Fruit fly (Drosophila melanogaster) whole organism, embryonic: ENCODE measurements around the gene CG43672.
A peak's percentile ranks its signal among the peaks of the same experiment; 100 is the strongest.

ENCODE experiments used
- Atf6 ChIP-seq: fragments of 200-800 bp; sonication (Bioruptor generic); IDR thresholded peaks from 2 replicates; pipeline ENCODE4 v1.3.6; 2022; ENCODE audit warnings: missing biosample characterization, missing genetic modification characterization
- CG11456 ChIP-seq: fragments of 200-800 bp; sonication (Bioruptor generic); IDR thresholded peaks from 3 replicates; pipeline ENCODE4 v1.3.6; 2022; ENCODE audit warnings: missing biosample characterization, missing genetic modification characterization
- CG12104 ChIP-seq: fragments of 200-800 bp; sonication (Bioruptor generic); optimal IDR thresholded peaks from 3 replicates; lab custom pipeline; 2016; ENCODE audit warnings: missing biosample characterization, missing genetic modification characterization
- CG12219 ChIP-seq: fragments of 200-800 bp; sonication (Bioruptor generic); optimal IDR thresholded peaks from 3 replicates; lab custom pipeline; 2018; ENCODE audit warnings: missing biosample characterization, mild to moderate bottlenecking, missing genetic modification characterization
- CG13424 ChIP-seq: fragments of 200-800 bp; sonication (Bioruptor generic); optimal IDR thresholded peaks from 2 replicates; lab custom pipeline; 2019; ENCODE audit warnings: missing biosample characterization, mild to moderate bottlenecking, missing genetic modification characterization, moderate library complexity
- CG15073 ChIP-seq: fragments of 200-800 bp; sonication (Bioruptor generic); optimal IDR thresholded peaks from 2 replicates; lab custom pipeline; 2016; ENCODE audit warnings: missing biosample characterization, missing genetic modification characterization
- CG17186 ChIP-seq: fragments of 200-800 bp; sonication (Bioruptor generic); optimal IDR thresholded peaks from 3 replicates; lab custom pipeline; 2017; ENCODE audit warnings: missing biosample characterization, missing genetic modification reagents, missing genetic modification characterization
- CG18619 ChIP-seq: fragments of 200-800 bp; sonication (Bioruptor generic); optimal IDR thresholded peaks from 3 replicates; lab custom pipeline; 2017; ENCODE audit warnings: missing biosample characterization, mild to moderate bottlenecking, missing genetic modification characterization
- CG3407 ChIP-seq: fragments of 200-800 bp; sonication (Bioruptor generic); optimal IDR thresholded peaks from 2 replicates; lab custom pipeline; 2018; ENCODE audit warnings: missing biosample characterization, mild to moderate bottlenecking, missing genetic modification characterization
- CG4424 ChIP-seq: fragments of 200-800 bp; sonication (Bioruptor generic); optimal IDR thresholded peaks from 3 replicates; lab custom pipeline; 2016; ENCODE audit warnings: missing biosample characterization, missing genetic modification characterization
- CG6683 ChIP-seq: fragments of 200-800 bp; sonication (Bioruptor generic); optimal IDR thresholded peaks from 2 replicates; lab custom pipeline; 2017; ENCODE audit warnings: missing biosample characterization, mild to moderate bottlenecking, missing genetic modification characterization, missing genetic modification reagents
- CG6813 ChIP-seq: fragments of 200-800 bp; sonication (Bioruptor generic); optimal IDR thresholded peaks from 2 replicates; lab custom pipeline; 2017; ENCODE audit warnings: missing biosample characterization, missing genetic modification characterization, mild to moderate bottlenecking, moderate library complexity, missing genetic modification reagents
- CG7271 ChIP-seq: fragments of 200-800 bp; sonication (Bioruptor generic); optimal IDR thresholded peaks from 2 replicates; lab custom pipeline; 2018; ENCODE audit warnings: missing biosample characterization, mild to moderate bottlenecking, missing genetic modification characterization, moderate library complexity
- CG7372 ChIP-seq: fragments of 200-800 bp; sonication (Bioruptor generic); IDR thresholded peaks from 2 replicates; pipeline ENCODE4 v1.3.6; 2022; ENCODE audit warnings: missing biosample characterization, missing genetic modification characterization
- CG7963 ChIP-seq: fragments of 200-800 bp; sonication (Bioruptor generic); IDR thresholded peaks from 3 replicates; pipeline ENCODE4 v1.3.6; 2022; ENCODE audit warnings: missing biosample characterization, missing genetic modification characterization; ENCODE audit not compliant: partially characterized antibody
- CG9797 ChIP-seq: fragments of 200-800 bp; sonication (Bioruptor generic); optimal IDR thresholded peaks from 3 replicates; lab custom pipeline; 2018; ENCODE audit warnings: missing biosample characterization, mild to moderate bottlenecking, missing genetic modification characterization
- Doc3 ChIP-seq: fragments of 200-800 bp; sonication (Bioruptor generic); IDR thresholded peaks from 3 replicates; pipeline ENCODE4 v1.3.6; 2022; ENCODE audit warnings: missing biosample characterization, missing genetic modification characterization; ENCODE audit not compliant: partially characterized antibody
- Ets97D ChIP-seq: fragments of 200-800 bp; sonication (Bioruptor generic); optimal IDR thresholded peaks from 3 replicates; lab custom pipeline; 2016; ENCODE audit warnings: missing biosample characterization, missing genetic modification characterization
- HLH3B ChIP-seq: fragments of 200-800 bp; sonication (Bioruptor generic); IDR thresholded peaks from 2 replicates; pipeline ENCODE4 v1.3.6; 2022; ENCODE audit warnings: missing biosample characterization, missing genetic modification characterization
- Nf-YC ChIP-seq: fragments of 200-800 bp; optimal IDR thresholded peaks from 3 replicates; lab custom pipeline; 2019; ENCODE audit warnings: missing biosample characterization, mild to moderate bottlenecking, missing genetic modification characterization, moderate library complexity
- Oli ChIP-seq: fragments of 200-800 bp; sonication (Bioruptor generic); optimal IDR thresholded peaks from 2 replicates; lab custom pipeline; 2018; ENCODE audit warnings: missing biosample characterization, mild to moderate bottlenecking, missing genetic modification characterization, moderate library complexity
- Ptx1 ChIP-seq: fragments of 200-800 bp; sonication (Bioruptor generic); IDR thresholded peaks from 2 replicates; pipeline ENCODE4 v1.3.6; 2022; ENCODE audit warnings: missing biosample characterization, missing genetic modification characterization
- Spps ChIP-seq: fragments of 200-800 bp; sonication (Bioruptor generic); optimal IDR thresholded peaks from 2 replicates; lab custom pipeline; 2018; ENCODE audit warnings: missing biosample characterization, mild to moderate bottlenecking, missing genetic modification characterization
- Tbp ChIP-seq: fragments of >200 bp; optimal IDR thresholded peaks from 2 replicates; lab custom pipeline; 2018; ENCODE audit warnings: missing biosample characterization, missing genetic modification characterization
- Xrp1 ChIP-seq: fragments of 200-800 bp; sonication (Bioruptor generic); IDR thresholded peaks from 2 replicates; pipeline ENCODE4 v1.3.6; 2022; ENCODE audit warnings: missing biosample characterization, missing genetic modification characterization
- amos ChIP-seq: fragments of 200-800 bp; sonication (Bioruptor generic); IDR thresholded peaks from 2 replicates; pipeline ENCODE4 v1.3.6; 2022; ENCODE audit warnings: missing biosample characterization, missing genetic modification characterization; ENCODE audit not compliant: partially characterized antibody
- aop ChIP-seq: fragments of 200-800 bp; sonication (Bioruptor generic); IDR thresholded peaks from 2 replicates; pipeline ENCODE4 v1.3.6; 2022; ENCODE audit warnings: missing biosample characterization, missing genetic modification characterization
- az2 ChIP-seq: fragments of 200-800 bp; sonication (Bioruptor generic); optimal IDR thresholded peaks from 3 replicates; lab custom pipeline; 2016; ENCODE audit warnings: missing biosample characterization, missing genetic modification characterization
- chn ChIP-seq: fragments of 200-800 bp; sonication (Bioruptor generic); optimal IDR thresholded peaks from 2 replicates; lab custom pipeline; 2016; ENCODE audit warnings: missing biosample characterization, missing genetic modification characterization
- ci ChIP-seq: fragments of 200-800 bp; sonication (Bioruptor generic); IDR thresholded peaks from 3 replicates; pipeline ENCODE4 v1.3.6; 2022; ENCODE audit warnings: missing biosample characterization, missing genetic modification characterization
- corto ChIP-seq: fragments of 200-800 bp; sonication (Bioruptor generic); optimal IDR thresholded peaks from 2 replicates; lab custom pipeline; 2016; ENCODE audit warnings: missing biosample characterization, mild to moderate bottlenecking, missing genetic modification characterization, moderate library complexity
- crc ChIP-seq: fragments of 200-800 bp; sonication (Bioruptor generic); optimal IDR thresholded peaks from 2 replicates; lab custom pipeline; 2016; ENCODE audit warnings: missing biosample characterization, missing genetic modification characterization
- crol ChIP-seq: fragments of 200-800 bp; sonication (Bioruptor generic); IDR thresholded peaks from 2 replicates; pipeline ENCODE4 v1.3.6; 2022; ENCODE audit warnings: missing biosample characterization, missing genetic modification characterization
- dimm ChIP-seq: fragments of 200-800 bp; sonication (Bioruptor generic); IDR thresholded peaks from 2 replicates; pipeline ENCODE4 v1.3.6; 2022; ENCODE audit warnings: missing biosample characterization, missing genetic modification characterization
- dm ChIP-seq: fragments of 200-800 bp; sonication (Bioruptor generic); optimal IDR thresholded peaks from 3 replicates; lab custom pipeline; 2016; ENCODE audit warnings: missing biosample characterization, missing genetic modification characterization
- dmrt99B ChIP-seq: fragments of 200-800 bp; sonication (Bioruptor generic); optimal IDR thresholded peaks from 2 replicates; lab custom pipeline; 2018; ENCODE audit warnings: missing biosample characterization, mild to moderate bottlenecking, missing genetic modification characterization, moderate library complexity
- esg ChIP-seq: fragments of 200-800 bp; sonication (Bioruptor generic); conservative IDR thresholded peaks from 2 replicates; pipeline ENCODE4 v1.3.6; 2022; ENCODE audit warnings: missing biosample characterization, missing genetic modification characterization
- fru ChIP-seq: fragments of >200 bp; optimal IDR thresholded peaks from 2 replicates; lab custom pipeline; 2017
- ftz-f1 ChIP-seq: fragments of 200-800 bp; sonication (Bioruptor generic); optimal IDR thresholded peaks from 2 replicates; lab custom pipeline; 2016; ENCODE audit warnings: missing biosample characterization, missing genetic modification characterization
- fu2 ChIP-seq: fragments of 200-800 bp; sonication (Bioruptor generic); optimal IDR thresholded peaks from 2 replicates; lab custom pipeline; 2016; ENCODE audit warnings: missing biosample characterization, missing genetic modification characterization
- gcm2 ChIP-seq: fragments of 200-800 bp; sonication (Bioruptor generic); optimal IDR thresholded peaks from 2 replicates; lab custom pipeline; 2016; ENCODE audit warnings: missing biosample characterization, missing genetic modification characterization
- gro ChIP-seq: fragments of 200-800 bp; sonication (Bioruptor generic); optimal IDR thresholded peaks from 2 replicates; lab custom pipeline; 2016; ENCODE audit warnings: missing biosample characterization, missing genetic modification characterization
- pros ChIP-seq: fragments of 200-800 bp; sonication (Bioruptor generic); optimal IDR thresholded peaks from 3 replicates; lab custom pipeline; 2019; ENCODE audit warnings: missing biosample characterization, mild to moderate bottlenecking, missing genetic modification characterization, moderate library complexity
- sna ChIP-seq: fragments of 200-800 bp; sonication (Bioruptor generic); IDR thresholded peaks from 2 replicates; pipeline ENCODE4 v1.3.6; 2022; ENCODE audit warnings: missing biosample characterization, missing genetic modification characterization; ENCODE audit not compliant: partially characterized antibody
- tna ChIP-seq: fragments of 200-800 bp; sonication (Bioruptor generic); IDR thresholded peaks from 2 replicates; pipeline ENCODE4 v1.3.6; 2022; ENCODE audit warnings: missing biosample characterization, missing genetic modification characterization; ENCODE audit not compliant: partially characterized antibody
- ttk ChIP-seq: fragments of 200-800 bp; sonication (Bioruptor generic); IDR thresholded peaks from 2 replicates; pipeline ENCODE4 v2.1.2; 2022; ENCODE audit warnings: missing biosample characterization, missing genetic modification characterization
- twi ChIP-seq: fragments of 200-800 bp; optimal IDR thresholded peaks from 2 replicates; lab custom pipeline; 2019; ENCODE audit warnings: missing biosample characterization, mild to moderate bottlenecking, missing genetic modification characterization, moderate library complexity
- usp ChIP-seq: fragments of >200 bp; optimal IDR thresholded peaks from 2 replicates; lab custom pipeline; 2017; ENCODE audit warnings: missing biosample characterization, missing genetic modification characterization
- zf30C ChIP-seq: fragments of 200-800 bp; sonication (Bioruptor generic); optimal IDR thresholded peaks from 3 replicates; lab custom pipeline; 2018; ENCODE audit warnings: missing biosample characterization, mild to moderate bottlenecking, missing genetic modification characterization
- zfh1 ChIP-seq: fragments of 200-800 bp; sonication (Bioruptor generic); IDR thresholded peaks from 3 replicates; pipeline ENCODE4 v1.3.6; 2022; ENCODE audit warnings: missing biosample characterization, missing genetic modification characterization
- zfh2 ChIP-seq: fragments of 200-800 bp; sonication (Bioruptor generic); optimal IDR thresholded peaks from 2 replicates; lab custom pipeline; 2016; ENCODE audit warnings: missing biosample characterization, missing genetic modification characterization

Gene CG43672

dm6 chrX:15738890-15739550 lies 33.7 kb upstream of the CG43672 start, which contains the start of the genes CG11679 and CG8206 (continued):
- TF ChIP-seq esg (GFP tag; lab: Robert Waterston, UW) = no peak
- no peak for TF ChIP-seq CG11456
- TF ChIP-seq Spps (tag; lab: Kevin White, UChicago) = no peak
- TF ChIP-seq tna (GFP tag; lab: Robert Waterston, UW) = no peak
- TF ChIP-seq fru (lab: Kevin White, UChicago) = no peak
- TF ChIP-seq corto (GFP tag; lab: Kevin White, UChicago) = no peak
- peak; percentile 34 for TF ChIP-seq gro (GFP tag; lab: Kevin White, UChicago)
- TF ChIP-seq crc (GFP tag; lab: Kevin White, UChicago) = no peak
- no peak for TF ChIP-seq CG7372 (GFP tag; lab: Robert Waterston, UW)
- peak; percentile 40; the same call in 1 of the 2 replicates for TF ChIP-seq Ptx1 (GFP tag; lab: Robert Waterston, UW)
- no peak for TF ChIP-seq Doc3 (GFP tag; lab: Robert Waterston, UW)
- no peak for TF ChIP-seq aop
- no peak for TF ChIP-seq CG17186 (GFP tag; lab: Kevin White, UChicago)
- no peak for TF ChIP-seq CG3407
- TF ChIP-seq Xrp1 (GFP tag; lab: Robert Waterston, UW) = peak; percentile 41; the same call in 1 of the 2 replicates
- no peak for TF ChIP-seq chn (GFP tag; lab: Kevin White, UChicago)
- TF ChIP-seq Tbp (GFP tag; lab: Kevin White, UChicago) = no peak
- TF ChIP-seq CG13424 (tag; lab: Kevin White, UChicago) = peak; percentile 56
- no peak for TF ChIP-seq CG9797 (GFP tag; lab: Kevin White, UChicago)
- no peak for TF ChIP-seq Atf6 (GFP tag; lab: Robert Waterston, UW)
- TF ChIP-seq CG15073 = no peak
- TF ChIP-seq zfh2 = peak; percentile 47
- no peak for TF ChIP-seq ci (GFP tag; lab: Robert Waterston, UW)
- 0 out of 3 replicates have a peak, but pooled peaks have one; percentile 42 for TF ChIP-seq zfh1 (GFP tag; lab: Robert Waterston, UW)
- TF ChIP-seq CG7271 (tag; lab: Kevin White, UChicago) = no peak
- TF ChIP-seq zf30C (GFP tag; lab: Kevin White, UChicago) = no peak
- peak; percentile 35 for TF ChIP-seq dmrt99B (tag; lab: Kevin White, UChicago)
- no peak for TF ChIP-seq crol (GFP tag; lab: Robert Waterston, UW)
- no peak for TF ChIP-seq CG6813
- TF ChIP-seq dm (GFP tag; lab: Kevin White, UChicago) = no peak
- no peak for TF ChIP-seq ttk (GFP tag; lab: Robert Waterston, UW)
- 0 out of 3 replicates have a peak, but pooled peaks have one; percentile 19 for TF ChIP-seq CG7963 (GFP tag; lab: Robert Waterston, UW)
- no peak for TF ChIP-seq usp (GFP tag; lab: Kevin White, UChicago)
- TF ChIP-seq pros (GFP tag; lab: Kevin White, UChicago) = no peak
- no peak for TF ChIP-seq sna (GFP tag; lab: Robert Waterston, UW)
- no peak for TF ChIP-seq gcm2 (GFP tag; lab: Kevin White, UChicago)
- TF ChIP-seq HLH3B = 0 out of 2 replicates have a peak, but pooled peaks have one; percentile 10
- TF ChIP-seq fu2 = peak; percentile 25
- no peak for TF ChIP-seq Oli (tag; lab: Kevin White, UChicago)
- TF ChIP-seq amos (GFP tag; lab: Robert Waterston, UW) = no peak
- no peak for TF ChIP-seq ftz-f1
- peak; percentile 11 for TF ChIP-seq twi (tag; lab: Kevin White, UChicago)
- no peak for TF ChIP-seq CG12104 (GFP tag; lab: Kevin White, UChicago)
- no peak for TF ChIP-seq CG12219 (GFP tag; lab: Kevin White, UChicago)
- no peak for TF ChIP-seq CG6683 (GFP tag; lab: Kevin White, UChicago)
- no peak for TF ChIP-seq dimm
- TF ChIP-seq Nf-YC (tag; lab: Kevin White, UChicago) = peak; percentile 42
- TF ChIP-seq az2 (GFP tag; lab: Kevin White, UChicago) = no peak
- TF ChIP-seq CG18619 (GFP tag; lab: Kevin White, UChicago) = peak; percentile 9
- peak; percentile 22 for TF ChIP-seq Ets97D (GFP tag; lab: Kevin White, UChicago)
- no peak for TF ChIP-seq CG4424 (GFP tag; lab: Kevin White, UChicago)
